Worm (Caenorhabditis elegans) whole organism, L2 larva: Measurements from ENCODE around the gene Y48E1B.3.

Source experiments
- C34F6.9 ChIP-seq: fragments of 150-350 bp; optimal IDR thresholded peaks from 2 replicates; lab custom pipeline; 2014; ENCODE audit warnings: missing biosample characterization, missing genetic modification characterization
- alr-1 ChIP-seq: fragments of 150-350 bp; optimal IDR thresholded peaks from 2 replicates; lab custom pipeline; 2014; ENCODE audit warnings: missing biosample characterization, missing genetic modification characterization
- aly-2 ChIP-seq: fragments of 150-350 bp; optimal IDR thresholded peaks from 2 replicates; lab custom pipeline; 2014; ENCODE audit warnings: missing biosample characterization, missing genetic modification characterization
- blmp-1 ChIP-seq: sonication (generic microtip); optimal IDR thresholded peaks from 2 replicates; lab custom pipeline; 2017; ENCODE audit warnings: missing genetic modification characterization, mild to moderate bottlenecking, missing compliant biosample characterization, antibody characterized with exemption, moderate library complexity; ENCODE audit not compliant: insufficient read depth
- crh-2 ChIP-seq: sonication (generic microtip); optimal IDR thresholded peaks from 2 replicates; lab custom pipeline; 2017; ENCODE audit warnings: missing biosample characterization, missing genetic modification characterization
- elt-3 ChIP-seq: sonication (generic microtip); optimal IDR thresholded peaks from 2 replicates; lab custom pipeline; 2017; ENCODE audit warnings: missing biosample characterization, missing genetic modification characterization
- lin-11 ChIP-seq: fragments of 150-350 bp; sonication (generic microtip); optimal IDR thresholded peaks from 2 replicates; lab custom pipeline; 2014; ENCODE audit warnings: missing biosample characterization, missing genetic modification characterization, inconsistent platforms, mixed read lengths
- lsy-2 ChIP-seq, 2 experiments: fragments of 150-350 bp in 1 of 2; sonication (generic microtip) in 1 of 2; optimal IDR thresholded peaks; 2 replicates each; lab custom pipeline; 2014 to 2017; ENCODE audit warnings: missing biosample characterization in 2 of 2, missing genetic modification characterization in 2 of 2
- mdl-1 ChIP-seq, 2 experiments: fragments of 150-350 bp in 1 of 2; sonication (generic microtip) in 1 of 2; optimal IDR thresholded peaks; 2 replicates each; lab custom pipeline; 2017; ENCODE audit warnings: missing biosample characterization in 2 of 2, missing genetic modification characterization in 2 of 2
- nhr-10 ChIP-seq: sonication (generic microtip); optimal IDR thresholded peaks from 2 replicates; lab custom pipeline; 2017; ENCODE audit warnings: missing biosample characterization, missing genetic modification characterization
- nhr-11 ChIP-seq: fragments of 150-350 bp; optimal IDR thresholded peaks from 2 replicates; lab custom pipeline; 2014; ENCODE audit warnings: missing biosample characterization, missing genetic modification characterization
- nhr-129 ChIP-seq: fragments of 150-350 bp; optimal IDR thresholded peaks from 2 replicates; lab custom pipeline; 2014; ENCODE audit warnings: missing biosample characterization, missing genetic modification characterization
- nhr-21 ChIP-seq: fragments of 150-350 bp; optimal IDR thresholded peaks from 2 replicates; lab custom pipeline; 2014; ENCODE audit warnings: missing biosample characterization, missing genetic modification characterization
- nhr-237 ChIP-seq: fragments of 150-350 bp; optimal IDR thresholded peaks from 2 replicates; lab custom pipeline; 2014; ENCODE audit warnings: missing biosample characterization, missing genetic modification characterization
- skn-1 ChIP-seq: sonication (generic microtip); optimal IDR thresholded peaks from 2 replicates; lab custom pipeline; 2017; ENCODE audit warnings: missing biosample characterization, missing genetic modification characterization
- sma-3 ChIP-seq: sonication (generic microtip); optimal IDR thresholded peaks from 2 replicates; lab custom pipeline; 2016; ENCODE audit warnings: missing genetic modification reagents, missing genetic modification characterization, missing compliant biosample characterization
- sma-9 ChIP-seq, 2 experiments: fragments of 150-350 bp in 1 of 2; sonication (generic microtip) in 1 of 2; optimal IDR thresholded peaks; 2 replicates each; lab custom pipeline; 2014 to 2016; ENCODE audit warnings: missing genetic modification characterization in 2 of 2, mild to moderate bottlenecking in 1 of 2, missing biosample characterization in 1 of 2, missing compliant biosample characterization in 1 of 2, missing genetic modification reagents in 1 of 2, moderate library complexity in 1 of 2
- snpc-4 ChIP-seq: fragments of 150-350 bp; optimal IDR thresholded peaks from 2 replicates; lab custom pipeline; 2014; ENCODE audit warnings: missing biosample characterization, missing genetic modification characterization
- ztf-11 ChIP-seq: sonication (generic microtip); optimal IDR thresholded peaks from 2 replicates; lab custom pipeline; 2017; ENCODE audit warnings: missing biosample characterization, missing genetic modification characterization

Gene Y48E1B.3

DNA sequence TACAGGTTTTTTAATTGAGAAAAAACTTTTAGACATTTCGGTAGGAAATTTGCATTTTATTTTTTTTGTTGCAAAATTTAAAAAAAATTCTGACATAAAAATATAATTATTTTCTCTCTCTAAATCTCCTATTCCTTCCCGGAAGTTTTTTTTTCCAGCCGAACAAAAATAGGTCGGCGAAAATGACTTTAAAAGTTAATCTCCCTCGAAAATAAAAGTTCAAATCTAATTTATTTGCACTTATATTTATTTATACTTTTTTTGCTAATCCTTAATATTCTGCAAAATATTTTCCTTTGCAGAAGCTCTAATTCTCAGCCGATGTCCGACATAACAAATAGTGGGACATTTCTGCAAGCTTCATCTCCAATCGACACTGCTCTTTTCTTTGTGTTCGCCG is 66.2 kb downstream of the Y48E1B.3 start, which contains the start of gene F45H10.5:
Gene F45H10.5, plus strand, starts transcription at position 301 of the 400 bp plus-strand sequence.
- TF ChIP-seq nhr-11 (tag; lab: Kevin White, UChicago) (no peak), snpc-4 (tag; lab: Kevin White, UChicago) (no peak), nhr-21 (tag; lab: Kevin White, UChicago) (no peak), blmp-1 (tag; lab: Kevin White, UChicago) (no peak), ztf-11 (no peak), alr-1 (tag; lab: Kevin White, UChicago) (no peak), aly-2 (no peak), lin-11 (tag; lab: Kevin White, UChicago) (no peak), crh-2 (no peak), mdl-1 (tag; optimal IDR thresholded peaks at IDR 0.05; lab: Kevin White, UChicago) (no peak), skn-1 (tag; lab: Kevin White, UChicago) (no peak), elt-3 (no peak), C34F6.9 (tag; lab: Kevin White, UChicago) (no peak), nhr-237 (tag; lab: Kevin White, UChicago) (no peak), lsy-2 (tag; optimal IDR thresholded peaks at IDR 0.05; lab: Kevin White, UChicago) (no peak), sma-3 (GFP tag; lab: Kevin White, UChicago) (no peak)
- TF ChIP-seq, all 48 proteins: peak for 0

DNA sequence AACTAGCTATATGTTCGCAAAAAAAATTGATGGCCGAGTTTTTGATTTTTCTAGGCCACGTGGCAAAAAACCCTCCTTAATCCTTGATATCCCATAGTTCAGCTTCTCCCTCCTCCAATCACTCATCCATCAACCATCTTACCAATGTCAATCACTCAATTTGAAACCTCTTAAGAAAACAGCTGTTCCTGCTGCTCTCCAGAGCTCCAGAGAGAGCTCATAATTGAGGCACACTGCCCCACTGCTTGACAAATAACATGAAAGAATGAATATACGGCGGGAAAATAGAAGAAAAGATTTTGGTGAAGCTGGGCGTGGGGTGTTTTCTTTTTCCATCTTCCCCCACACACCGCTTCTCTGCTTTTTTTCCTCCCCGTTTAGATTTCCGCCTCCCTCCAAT is 67.2 kb downstream of the Y48E1B.3 start:
- TF ChIP-seq nhr-129 (tag; lab: Kevin White, UChicago) = peak; percentile 10
- TF ChIP-seq ztf-11 = no peak
- TF ChIP-seq sma-9 (GFP tag; optimal IDR thresholded peaks at IDR 0.05; lab: Kevin White, UChicago) = peak; percentile 17
- TF ChIP-seq sma-9 (tag; optimal IDR thresholded peaks at IDR 0.05; lab: Kevin White, UChicago) = no peak
- TF ChIP-seq nhr-10 (tag; lab: Kevin White, UChicago) = no peak
